Fruit fly (Drosophila melanogaster): ENCODE results near the gene CG7889.

DNA sequence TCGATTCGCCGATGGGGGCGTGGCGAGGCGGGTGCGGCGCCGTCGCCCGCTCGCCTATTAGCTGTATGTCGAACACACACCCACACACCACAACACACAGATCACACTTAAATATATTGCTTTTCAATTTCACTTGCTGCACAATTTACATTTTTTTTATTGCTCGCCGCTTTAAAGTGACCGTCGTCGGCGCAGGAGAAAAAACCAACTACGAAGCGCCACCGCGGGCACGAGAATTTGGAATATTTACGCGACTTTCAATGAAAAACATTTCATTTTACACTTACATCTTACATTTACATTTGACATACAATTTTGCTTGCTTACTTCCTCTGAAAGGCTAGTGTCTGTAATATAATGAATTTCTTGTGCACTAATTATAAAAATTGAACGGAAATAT lies 17.6 kb downstream of the CG7889 start, which contains the start of gene rictor:
- TF ChIP-seq CG8478 (optimal IDR thresholded peaks at IDR 0.05), result no peak
- peak; percentile 55 to 71 for TF ChIP-seq CTCF (optimal IDR thresholded peaks at IDR 0.05)
